Worm (Caenorhabditis elegans) whole organism, L1 larva: ENCODE data around the gene mam-5.

Experiments used
- C04F5.9 ChIP-seq: sonication (generic microtip); optimal IDR thresholded peaks from 2 replicates; lab custom pipeline; 2016; ENCODE audit warnings: missing genetic modification characterization, missing compliant biosample characterization
- F16B12.6 ChIP-seq: fragments of 150-350 bp; optimal IDR thresholded peaks from 2 replicates; lab custom pipeline; 2014; ENCODE audit warnings: missing biosample characterization, missing genetic modification characterization
- Y116A8C.19 ChIP-seq: sonication (generic microtip); optimal IDR thresholded peaks from 2 replicates; lab custom pipeline; 2016; ENCODE audit warnings: missing compliant biosample characterization, missing genetic modification characterization, borderline replicate concordance
- aly-2 ChIP-seq: fragments of 150-350 bp; optimal IDR thresholded peaks from 2 replicates; lab custom pipeline; 2014; ENCODE audit warnings: missing biosample characterization, missing genetic modification characterization
- ceh-63 ChIP-seq: fragments of 200-800 bp; sonication (Bioruptor generic); optimal IDR thresholded peaks from 2 replicates; lab custom pipeline; 2018; ENCODE audit warnings: mild to moderate bottlenecking, missing genetic modification characterization, missing compliant biosample characterization
- ces-1 ChIP-seq: fragments of 150-350 bp; optimal IDR thresholded peaks from 2 replicates; lab custom pipeline; 2014; ENCODE audit warnings: missing biosample characterization, missing genetic modification reagents, missing genetic modification characterization
- dpl-1 ChIP-seq, 3 experiments: fragments of 150-350 bp in 2 of 3; sonication (generic microtip) in 1 of 3; optimal IDR thresholded peaks; 2 replicates each; lab custom pipeline; 2014 to 2017; ENCODE audit warnings: missing biosample characterization in 3 of 3, missing genetic modification characterization in 3 of 3, missing genetic modification reagents in 3 of 3
- dsc-1 ChIP-seq: sonication (generic microtip); optimal IDR thresholded peaks from 2 replicates; lab custom pipeline; 2016; ENCODE audit warnings: mild to moderate bottlenecking, missing genetic modification characterization, missing compliant biosample characterization
- efl-1 ChIP-seq, 4 experiments: fragments of 150-350 bp; optimal IDR thresholded peaks in 3 of 4; peaks in 1 of 4; 1 replicate in 1 of 4; 2 replicates in 3 of 4; lab custom pipeline; 2014; ENCODE audit warnings: missing biosample characterization in 2 of 4, missing genetic modification characterization in 2 of 4, missing genetic modification reagents in 2 of 4
- ets-5 ChIP-seq: fragments of 200-800 bp; sonication (Bioruptor generic); IDR thresholded peaks from 2 replicates; pipeline ENCODE4 v1.3.6; 2022; ENCODE audit warnings: missing genetic modification characterization, missing compliant biosample characterization
- fkh-4 ChIP-seq: sonication (generic microtip); optimal IDR thresholded peaks from 2 replicates; lab custom pipeline; 2016; ENCODE audit warnings: missing compliant biosample characterization, missing genetic modification characterization, borderline replicate concordance
- fkh-8 ChIP-seq: sonication (generic microtip); optimal IDR thresholded peaks from 2 replicates; lab custom pipeline; 2016; ENCODE audit warnings: mild to moderate bottlenecking, missing genetic modification characterization, missing compliant biosample characterization
- hlh-17 ChIP-seq: fragments of 200-800 bp; sonication (Bioruptor generic); optimal IDR thresholded peaks from 2 replicates; lab custom pipeline; 2018; ENCODE audit warnings: missing genetic modification characterization, mild to moderate bottlenecking, missing compliant biosample characterization, moderate library complexity, borderline replicate concordance
- hlh-4 ChIP-seq: sonication (generic microtip); optimal IDR thresholded peaks from 2 replicates; lab custom pipeline; 2016; ENCODE audit warnings: mild to moderate bottlenecking, missing genetic modification characterization, missing compliant biosample characterization
- hpl-2 ChIP-seq: fragments of 150-350 bp; optimal IDR thresholded peaks from 2 replicates; lab custom pipeline; 2014; ENCODE audit warnings: missing biosample characterization, missing genetic modification reagents, missing genetic modification characterization
- lin-14 ChIP-seq: fragments of 200-800 bp; sonication (Bioruptor generic); optimal IDR thresholded peaks from 2 replicates; lab custom pipeline; 2018; ENCODE audit warnings: mild to moderate bottlenecking, missing genetic modification characterization, moderate library complexity, missing compliant biosample characterization
- lin-15B ChIP-seq: fragments of 150-350 bp; sonication (generic microtip); optimal IDR thresholded peaks from 3 replicates; lab custom pipeline; 2014; ENCODE audit warnings: missing biosample characterization, missing genetic modification characterization
- lin-35 ChIP-seq, 2 experiments: fragments of 150-350 bp; optimal IDR thresholded peaks; 2 replicates each; lab custom pipeline; 2014; ENCODE audit warnings: missing biosample characterization in 2 of 2, missing genetic modification characterization in 2 of 2, missing genetic modification reagents in 2 of 2
- lin-39 ChIP-seq: fragments of 150-350 bp; optimal IDR thresholded peaks from 2 replicates; lab custom pipeline; 2014; ENCODE audit warnings: missing biosample characterization, missing genetic modification reagents, missing genetic modification characterization
- lir-3 ChIP-seq: sonication (generic microtip); optimal IDR thresholded peaks from 2 replicates; lab custom pipeline; 2016; ENCODE audit warnings: mild to moderate bottlenecking, missing genetic modification characterization, moderate library complexity, missing compliant biosample characterization; ENCODE audit not compliant: poor library complexity
- mab-9 ChIP-seq: fragments of 200-800 bp; sonication (Bioruptor generic); IDR thresholded peaks from 2 replicates; pipeline ENCODE4 v1.3.6; 2022; ENCODE audit warnings: missing genetic modification reagents, missing genetic modification characterization, missing compliant biosample characterization
- mef-2 ChIP-seq: fragments of 150-350 bp; optimal IDR thresholded peaks from 2 replicates; lab custom pipeline; 2014; ENCODE audit warnings: missing biosample characterization, missing genetic modification characterization
- mep-1 ChIP-seq: fragments of 150-350 bp; optimal IDR thresholded peaks from 2 replicates; lab custom pipeline; 2014; ENCODE audit warnings: missing biosample characterization, missing genetic modification characterization
- nhr-11 ChIP-seq: fragments of 150-350 bp; optimal IDR thresholded peaks from 2 replicates; lab custom pipeline; 2014; ENCODE audit warnings: missing biosample characterization, missing genetic modification characterization
- nhr-12 ChIP-seq: sonication (generic microtip); optimal IDR thresholded peaks from 2 replicates; lab custom pipeline; 2017; ENCODE audit warnings: missing biosample characterization, missing genetic modification characterization
- nhr-19 ChIP-seq: fragments of 200-800 bp; sonication (Bioruptor generic); conservative IDR thresholded peaks from 2 replicates; pipeline ENCODE4 v1.3.6; 2022; ENCODE audit warnings: missing genetic modification characterization, missing compliant biosample characterization
- nhr-20 ChIP-seq: sonication (generic microtip); optimal IDR thresholded peaks from 2 replicates; lab custom pipeline; 2016; ENCODE audit warnings: mild to moderate bottlenecking, missing genetic modification characterization, missing compliant biosample characterization
- nhr-47 ChIP-seq: sonication (generic microtip); optimal IDR thresholded peaks from 2 replicates; lab custom pipeline; 2016; ENCODE audit warnings: mild to moderate bottlenecking, missing genetic modification characterization, moderate library complexity, missing compliant biosample characterization
- nhr-77 ChIP-seq: fragments of 150-350 bp; optimal IDR thresholded peaks from 2 replicates; lab custom pipeline; 2014; ENCODE audit warnings: missing biosample characterization, missing genetic modification characterization
- nhr-84 ChIP-seq: sonication (generic microtip); optimal IDR thresholded peaks from 2 replicates; lab custom pipeline; 2017; ENCODE audit warnings: missing biosample characterization, missing genetic modification characterization
- nhr-85 ChIP-seq: sonication (generic microtip); peaks from one replicate; lab custom pipeline; 2016; ENCODE audit warnings: missing genetic modification characterization, inconsistent platforms, missing compliant biosample characterization
- nhr-90 ChIP-seq: sonication (generic microtip); optimal IDR thresholded peaks from 2 replicates; lab custom pipeline; 2016; ENCODE audit warnings: mild to moderate bottlenecking, missing genetic modification characterization, missing compliant biosample characterization; ENCODE audit not compliant: poor library complexity
- pax-3 ChIP-seq: fragments of 200-800 bp; sonication (Bioruptor generic); optimal IDR thresholded peaks from 2 replicates; lab custom pipeline; 2018; ENCODE audit warnings: mild to moderate bottlenecking, missing genetic modification characterization, moderate library complexity, missing compliant biosample characterization
- snpc-4 ChIP-seq: fragments of 150-350 bp; optimal IDR thresholded peaks from 2 replicates; lab custom pipeline; 2014; ENCODE audit warnings: missing biosample characterization, missing genetic modification characterization
- snu-23 ChIP-seq: sonication (generic microtip); optimal IDR thresholded peaks from 2 replicates; lab custom pipeline; 2016; ENCODE audit warnings: missing genetic modification characterization, missing compliant biosample characterization
- sox-4 ChIP-seq: sonication (generic microtip); optimal IDR thresholded peaks from 2 replicates; lab custom pipeline; 2016; ENCODE audit warnings: missing genetic modification characterization, missing compliant biosample characterization
- sptf-1 ChIP-seq: fragments of 150-350 bp; optimal IDR thresholded peaks from 2 replicates; lab custom pipeline; 2014; ENCODE audit warnings: missing biosample characterization, missing genetic modification characterization
- sup-37 ChIP-seq: fragments of 200-800 bp; sonication (Bioruptor generic); optimal IDR thresholded peaks from 2 replicates; lab custom pipeline; 2018; ENCODE audit warnings: mild to moderate bottlenecking, missing genetic modification characterization, missing compliant biosample characterization
- swsn-7 ChIP-seq: sonication (generic microtip); optimal IDR thresholded peaks from 2 replicates; lab custom pipeline; 2016; ENCODE audit warnings: missing genetic modification characterization, missing compliant biosample characterization
- tbx-2 ChIP-seq: sonication (generic microtip); optimal IDR thresholded peaks from 2 replicates; lab custom pipeline; 2016; ENCODE audit warnings: missing genetic modification characterization, missing compliant biosample characterization
- tlp-1 ChIP-seq: fragments of 150-350 bp; optimal IDR thresholded peaks from 2 replicates; lab custom pipeline; 2014; ENCODE audit warnings: missing biosample characterization, missing genetic modification characterization
- unc-30 ChIP-seq: sonication (generic microtip); optimal IDR thresholded peaks from 2 replicates; lab custom pipeline; 2017; ENCODE audit warnings: missing biosample characterization, missing genetic modification characterization
- zip-4 ChIP-seq: fragments of 200-800 bp; sonication (Bioruptor generic); optimal IDR thresholded peaks from 2 replicates; lab custom pipeline; 2018; ENCODE audit warnings: mild to moderate bottlenecking, missing genetic modification characterization, moderate library complexity, missing compliant biosample characterization
- ztf-4 ChIP-seq: fragments of 150-350 bp; optimal IDR thresholded peaks from 2 replicates; lab custom pipeline; 2014; ENCODE audit warnings: missing biosample characterization, missing genetic modification characterization

mam-5 gene

ce11 chrV:9962916-9963315 lies 10.4 kb downstream of the mam-5 start:
- no peak for TF ChIP-seq efl-1 (optimal IDR thresholded peaks at IDR 0.05; lab: Kevin White, UChicago)
- TF ChIP-seq efl-1 (GFP tag; optimal IDR thresholded peaks at IDR 0.05 in 1 of 2; lab: Kevin White, UChicago) = peak in 1 of 2 experiments; percentile 3
- TF ChIP-seq lin-14 (GFP tag; lab: Kevin White, UChicago) = peak; percentile 64
- TF ChIP-seq Y116A8C.19 (tag; lab: Kevin White, UChicago) = no peak
- no peak for TF ChIP-seq nhr-90 (tag; lab: Kevin White, UChicago)
- peak; percentile 81 for TF ChIP-seq nhr-85 (tag; lab: Kevin White, UChicago)
- TF ChIP-seq snu-23 = no peak
- TF ChIP-seq dpl-1 (GFP tag; optimal IDR thresholded peaks at IDR 0.05; lab: Kevin White, UChicago) = no peak
- TF ChIP-seq lin-15B (tag; lab: Kevin White, UChicago) = no peak
- TF ChIP-seq sup-37 (GFP tag; lab: Kevin White, UChicago) = no peak
- TF ChIP-seq nhr-84 (tag; lab: Kevin White, UChicago) = no peak
- no peak for TF ChIP-seq mab-9 (GFP tag; lab: Robert Waterston, UW)
- TF ChIP-seq snpc-4 (tag; lab: Kevin White, UChicago) = no peak
- no peak for TF ChIP-seq nhr-19 (GFP tag; lab: Robert Waterston, UW)

ce11 chrV:9964152-9964785 lies 11.8 kb downstream of the mam-5 start:
- TF ChIP-seq fkh-8 (tag; lab: Kevin White, UChicago) (peak; percentile 50), sptf-1 (tag; lab: Kevin White, UChicago) (no peak), nhr-12 (tag; lab: Kevin White, UChicago) (no peak), nhr-47 (tag; lab: Kevin White, UChicago) (peak; percentile 1), dpl-1 (GFP tag; optimal IDR thresholded peaks at IDR 0.05; lab: Kevin White, UChicago) (no peak), ztf-4 (tag; lab: Kevin White, UChicago) (no peak), nhr-19 (GFP tag; lab: Robert Waterston, UW) (no peak), lin-14 (GFP tag; lab: Kevin White, UChicago) (peak; percentile 54), mep-1 (tag; lab: Kevin White, UChicago) (no peak), lin-35 (GFP tag; optimal IDR thresholded peaks at IDR 0.05; lab: Kevin White, UChicago) (no peak), C04F5.9 (tag; lab: Kevin White, UChicago) (no peak), hlh-17 (GFP tag; lab: Kevin White, UChicago) (no peak), nhr-77 (no peak), Y116A8C.19 (tag; lab: Kevin White, UChicago) (no peak), F16B12.6 (tag; lab: Kevin White, UChicago) (no peak), zip-4 (GFP tag; lab: Kevin White, UChicago) (no peak), mef-2 (tag; lab: Kevin White, UChicago) (no peak), fkh-4 (tag; lab: Kevin White, UChicago) (no peak), dsc-1 (tag; lab: Kevin White, UChicago) (peak; percentile 32), efl-1 (optimal IDR thresholded peaks at IDR 0.05; lab: Kevin White, UChicago) (no peak), efl-1 (GFP tag; optimal IDR thresholded peaks at IDR 0.05 in 1 of 2; lab: Kevin White, UChicago) (peak in 1 of 2 experiments; percentile 88), tlp-1 (tag; lab: Kevin White, UChicago) (no peak), swsn-7 (tag; lab: Kevin White, UChicago) (no peak), pax-3 (no peak)

- TF ChIP-seq fkh-8 (tag; lab: Kevin White, UChicago) = peak; percentile 33
- peak; percentile 21 for TF ChIP-seq lin-14 (GFP tag; lab: Kevin White, UChicago)
- TF ChIP-seq ceh-63 = no peak
These were observed 13.4 kb downstream of the mam-5 start for ce11 chrV:9965891-9966290.

- TF ChIP-seq aly-2 (tag; lab: Kevin White, UChicago) (no peak), sox-4 (tag; lab: Kevin White, UChicago) (no peak), nhr-11 (no peak), nhr-20 (tag; lab: Kevin White, UChicago) (peak; percentile 72), nhr-12 (tag; lab: Kevin White, UChicago) (no peak), snu-23 (peak; percentile 81), hpl-2 (GFP tag; lab: Kevin White, UChicago) (no peak), lin-39 (no peak), tbx-2 (tag; lab: Kevin White, UChicago) (peak; percentile 69), ces-1 (GFP tag; lab: Kevin White, UChicago) (no peak), ets-5 (no peak), hlh-4 (tag; lab: Kevin White, UChicago) (no peak), efl-1 (optimal IDR thresholded peaks at IDR 0.05; lab: Kevin White, UChicago) (peak; percentile 36 to 59), efl-1 (GFP tag; optimal IDR thresholded peaks at IDR 0.05 in 1 of 2; lab: Kevin White, UChicago) (peak; percentile 42 to 96), unc-30 (tag; lab: Kevin White, UChicago) (no peak), sup-37 (GFP tag; lab: Kevin White, UChicago) (no peak), lir-3 (tag; lab: Kevin White, UChicago) (peak; percentile 52), lin-35 (GFP tag; optimal IDR thresholded peaks at IDR 0.05; lab: Kevin White, UChicago) (peak; percentile 45 to 74)
These were observed 17.6 kb downstream of the mam-5 start for ce11 chrV:9970119-9970518.
